Fruit fly (Drosophila melanogaster) whole organism, embryonic: ENCODE measurements around the gene CG43218.

ENCODE experiments used
- B-H2 ChIP-seq: fragments of 200-800 bp; sonication (Bioruptor generic); optimal IDR thresholded peaks from 2 replicates; lab custom pipeline; 2018; ENCODE audit warnings: missing biosample characterization, mild to moderate bottlenecking, missing genetic modification characterization
- CG18619 ChIP-seq: fragments of 200-800 bp; sonication (Bioruptor generic); optimal IDR thresholded peaks from 3 replicates; lab custom pipeline; 2017; ENCODE audit warnings: missing biosample characterization, mild to moderate bottlenecking, missing genetic modification characterization
- D19B ChIP-seq: fragments of 200-800 bp; sonication (Bioruptor generic); optimal IDR thresholded peaks from 2 replicates; lab custom pipeline; 2017; ENCODE audit warnings: missing biosample characterization, mild to moderate bottlenecking, missing genetic modification characterization

DNA sequence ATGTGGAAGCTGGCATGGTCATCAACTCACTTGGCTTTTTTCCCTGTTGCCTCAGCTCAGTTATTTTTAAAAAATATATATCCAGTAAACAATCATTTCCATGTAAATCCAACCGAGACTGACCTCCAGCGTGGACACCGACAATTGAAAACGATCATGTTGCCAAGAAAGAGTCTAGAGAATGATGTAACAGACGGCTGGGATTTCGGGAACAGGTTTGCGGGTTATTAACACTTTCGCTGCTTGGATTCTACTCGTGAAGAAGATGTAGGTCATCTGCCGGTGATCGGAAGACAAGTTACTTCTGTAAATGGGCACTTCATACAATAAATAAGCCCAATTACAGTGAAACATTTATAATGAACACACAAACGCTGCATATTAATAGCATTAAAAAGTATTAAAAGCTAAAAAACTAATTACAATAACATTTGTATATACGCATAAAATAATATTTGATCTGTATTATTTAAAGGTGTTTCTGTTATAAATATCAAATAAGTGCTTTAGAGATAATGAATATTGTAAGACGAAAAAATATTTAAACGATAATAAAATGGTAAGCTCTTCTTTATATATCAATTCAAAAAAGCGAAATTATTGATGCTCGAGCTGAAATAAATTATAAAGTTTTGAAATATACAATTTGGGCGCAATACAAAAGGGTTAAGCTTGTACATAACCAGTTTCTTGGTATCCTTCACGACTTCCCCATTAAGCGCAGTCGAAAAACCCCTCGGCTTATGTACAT lies 44.1 kb downstream of the CG43218 start:
- TF ChIP-seq B-H2 (no peak), D19B (GFP tag; lab: Kevin White, UChicago) (no peak), CG18619 (no peak)
